Worm (Caenorhabditis elegans) whole organism, young adult: ENCODE data around the gene F23D12.3.

Source experiments
- F33H1.4 ChIP-seq: fragments of 200-800 bp; sonication (Bioruptor generic); IDR thresholded peaks from 2 replicates; pipeline ENCODE4 v1.3.6; 2022; ENCODE audit warnings: missing genetic modification reagents, missing genetic modification characterization, missing compliant biosample characterization
- F37B4.10 ChIP-seq: fragments of 200-800 bp; sonication (Bioruptor generic); IDR thresholded peaks from 2 replicates; pipeline ENCODE4 v1.3.6; 2022; ENCODE audit warnings: missing genetic modification characterization, missing compliant biosample characterization
- Y95B8A.8 ChIP-seq: fragments of 200-800 bp; sonication (Bioruptor generic); IDR thresholded peaks from 2 replicates; pipeline ENCODE4 v1.3.6; 2022; ENCODE audit warnings: missing genetic modification reagents, missing genetic modification characterization, missing compliant biosample characterization
- aptf-3 ChIP-seq: fragments of 200-800 bp; sonication (Bioruptor generic); IDR thresholded peaks from 2 replicates; pipeline ENCODE4 v1.3.6; 2022; ENCODE audit warnings: missing genetic modification characterization, missing compliant biosample characterization
- bed-2 ChIP-seq: fragments of 200-800 bp; sonication (Bioruptor generic); IDR thresholded peaks from 2 replicates; pipeline ENCODE4 v1.3.6; 2022; ENCODE audit warnings: missing genetic modification reagents, missing genetic modification characterization, missing compliant biosample characterization
- ceh-100 ChIP-seq: fragments of 200-800 bp; sonication (Bioruptor generic); IDR thresholded peaks from 2 replicates; pipeline ENCODE4 v1.3.6; 2022; ENCODE audit warnings: missing genetic modification reagents, missing genetic modification characterization, missing compliant biosample characterization
- ceh-27 ChIP-seq: fragments of 200-800 bp; sonication (Bioruptor generic); optimal IDR thresholded peaks from 2 replicates; lab custom pipeline; 2018; ENCODE audit warnings: mild to moderate bottlenecking, missing genetic modification characterization, moderate library complexity, missing compliant biosample characterization
- ekl-4 ChIP-seq: fragments of 200-800 bp; sonication (Bioruptor generic); IDR thresholded peaks from 2 replicates; pipeline ENCODE4 v1.3.6; 2022; ENCODE audit warnings: missing genetic modification reagents, missing genetic modification characterization, missing compliant biosample characterization
- let-607 ChIP-seq, 2 experiments: fragments of 200-800 bp in 1 of 2; sonication (Bioruptor generic) in 1 of 2; sonication (generic microtip) in 1 of 2; optimal IDR thresholded peaks; 2 replicates each; lab custom pipeline; 2016 to 2018; ENCODE audit warnings: mild to moderate bottlenecking in 2 of 2, missing compliant biosample characterization in 2 of 2, missing genetic modification characterization in 2 of 2, moderate library complexity in 2 of 2, missing genotype in 1 of 2
- snpc-4 ChIP-seq, 5 experiments: fragments of 150-350 bp in 1 of 5; sonication (generic microtip) in 4 of 5; optimal IDR thresholded peaks; 2 replicates each; lab custom pipeline; 2014 to 2018; ENCODE audit warnings: missing genetic modification characterization in 5 of 5, missing biosample characterization in 3 of 5, antibody characterized with exemption in 2 of 5, mild to moderate bottlenecking in 2 of 5, missing compliant biosample characterization in 2 of 5, missing genotype in 2 of 5, moderate library complexity in 2 of 5, missing genetic modification reagents in 1 of 5
- tbp1 ChIP-seq: fragments of 200-800 bp; sonication (Bioruptor generic); optimal IDR thresholded peaks from 2 replicates; lab custom pipeline; 2018; ENCODE audit warnings: mild to moderate bottlenecking, missing genetic modification characterization, missing compliant biosample characterization
- tbx-9 ChIP-seq: sonication (generic microtip); optimal IDR thresholded peaks from 2 replicates; lab custom pipeline; 2016; ENCODE audit warnings: borderline replicate concordance, missing genetic modification characterization, inconsistent platforms, missing compliant biosample characterization

- TF ChIP-seq let-607 (tag; optimal IDR thresholded peaks at IDR 0.05; lab: Kevin White, UChicago), result no peak
- no peak for TF ChIP-seq ekl-4
- no peak for TF ChIP-seq ceh-100 (GFP tag; lab: Robert Waterston, UW)
- no peak for TF ChIP-seq F33H1.4
- no peak for TF ChIP-seq tbp1 (GFP tag; lab: Kevin White, UChicago)
- no peak for TF ChIP-seq Y95B8A.8 (GFP tag; lab: Robert Waterston, UW)
- no peak for TF ChIP-seq tbx-9 (tag; lab: Kevin White, UChicago)
- no peak for TF ChIP-seq aptf-3 (GFP tag; lab: Robert Waterston, UW)
- TF ChIP-seq ceh-27, result no peak
- no peak for TF ChIP-seq bed-2 (GFP tag; lab: Robert Waterston, UW)
- TF ChIP-seq F37B4.10 (GFP tag; lab: Robert Waterston, UW), result no peak
- TF ChIP-seq snpc-4 (GFP tag; optimal IDR thresholded peaks at IDR 0.05; lab: Kevin White, UChicago), result no peak
- TF ChIP-seq snpc-4 (tag; optimal IDR thresholded peaks at IDR 0.05; lab: Kevin White, UChicago), result no peak
Observed at ce11 chrX:14444701-14445100, 2.3 kb downstream of the F23D12.3 start, which contains the start of gene F23D12.4.
